Worm (Caenorhabditis elegans) whole organism, young adult: ENCODE data around the gene Y39E4A.1.

Source experiments
- B0035.1 ChIP-seq: sonication (generic microtip); optimal IDR thresholded peaks from 2 replicates; lab custom pipeline; 2016; ENCODE audit warnings: missing genetic modification characterization, mild to moderate bottlenecking, missing compliant biosample characterization, missing genotype, missing genetic modification reagents
- C17E4.6 ChIP-seq: fragments of 200-800 bp; sonication (Bioruptor generic); IDR thresholded peaks from 2 replicates; pipeline ENCODE4 v1.3.6; 2022; ENCODE audit warnings: missing genetic modification reagents, missing genetic modification characterization, missing compliant biosample characterization
- F10E7.11 ChIP-seq: sonication (generic microtip); optimal IDR thresholded peaks from 2 replicates; lab custom pipeline; 2017; ENCODE audit warnings: mild to moderate bottlenecking, missing genetic modification characterization, moderate library complexity, missing compliant biosample characterization
- F22D6.2 ChIP-seq: sonication (generic microtip); optimal IDR thresholded peaks from 2 replicates; lab custom pipeline; 2016; ENCODE audit warnings: mild to moderate bottlenecking, missing genetic modification characterization, missing compliant biosample characterization
- F57A8.1 ChIP-seq: fragments of 200-800 bp; sonication (Bioruptor generic); optimal IDR thresholded peaks from 2 replicates; lab custom pipeline; 2018; ENCODE audit warnings: mild to moderate bottlenecking, missing genetic modification characterization, moderate library complexity, missing compliant biosample characterization
- K11D2.4 ChIP-seq: fragments of 200-800 bp; sonication (Bioruptor generic); IDR thresholded peaks from 2 replicates; pipeline ENCODE4 v1.3.6; 2022; ENCODE audit warnings: missing genetic modification reagents, missing genetic modification characterization, missing compliant biosample characterization
- T26A5.8 ChIP-seq: sonication (generic microtip); optimal IDR thresholded peaks from 2 replicates; lab custom pipeline; 2016; ENCODE audit warnings: missing genetic modification characterization, missing compliant biosample characterization
- Y56A3A.18 ChIP-seq: fragments of 200-800 bp; sonication (Bioruptor generic); IDR thresholded peaks from 2 replicates; pipeline ENCODE4 v1.3.6; 2022; ENCODE audit warnings: missing genetic modification reagents, missing genetic modification characterization, missing compliant biosample characterization
- Y95B8A.8 ChIP-seq: fragments of 200-800 bp; sonication (Bioruptor generic); IDR thresholded peaks from 2 replicates; pipeline ENCODE4 v1.3.6; 2022; ENCODE audit warnings: missing genetic modification reagents, missing genetic modification characterization, missing compliant biosample characterization
- akir-1 ChIP-seq: fragments of 200-800 bp; sonication (Bioruptor generic); optimal IDR thresholded peaks from 2 replicates; lab custom pipeline; 2018; ENCODE audit warnings: mild to moderate bottlenecking, missing genetic modification characterization, moderate library complexity, missing compliant biosample characterization
- ama-1 ChIP-seq, 3 experiments: fragments of 150-350 bp in 1 of 3; sonication (generic microtip) in 2 of 3; optimal IDR thresholded peaks; 2 replicates each; lab custom pipeline; 2014 to 2018; ENCODE audit warnings: missing biosample characterization in 2 of 3, missing genetic modification characterization in 2 of 3, missing genetic modification reagents in 2 of 3
- atf-7 ChIP-seq: sonication (generic microtip); optimal IDR thresholded peaks from 2 replicates; lab custom pipeline; 2017; ENCODE audit warnings: mild to moderate bottlenecking, missing genetic modification characterization, missing compliant biosample characterization
- bed-1 ChIP-seq: fragments of 200-800 bp; sonication (Bioruptor generic); IDR thresholded peaks from 2 replicates; pipeline ENCODE4 v1.3.6; 2022; ENCODE audit warnings: missing genetic modification reagents, missing genetic modification characterization, missing compliant biosample characterization
- ccch-3 ChIP-seq: fragments of 200-800 bp; sonication (Bioruptor generic); optimal IDR thresholded peaks from 2 replicates; lab custom pipeline; 2018; ENCODE audit warnings: mild to moderate bottlenecking, missing genetic modification characterization, missing compliant biosample characterization
- cebp-1 ChIP-seq, 2 experiments: fragments of 200-800 bp in 1 of 2; sonication (Bioruptor generic) in 1 of 2; sonication (generic microtip) in 1 of 2; IDR thresholded peaks in 1 of 2; optimal IDR thresholded peaks in 1 of 2; 2 replicates each; pipeline versions ENCODE4 v1.3.6 to Lab custom; 2017 to 2022; ENCODE audit warnings: missing compliant biosample characterization in 2 of 2, missing genetic modification characterization in 2 of 2, mild to moderate bottlenecking in 1 of 2, missing genetic modification reagents in 1 of 2, moderate library complexity in 1 of 2
- cebp-2 ChIP-seq: fragments of 200-800 bp; sonication (Bioruptor generic); IDR thresholded peaks from 2 replicates; pipeline ENCODE4 v1.3.6; 2022; ENCODE audit warnings: missing genetic modification characterization, missing compliant biosample characterization
- ceh-100 ChIP-seq: fragments of 200-800 bp; sonication (Bioruptor generic); IDR thresholded peaks from 2 replicates; pipeline ENCODE4 v1.3.6; 2022; ENCODE audit warnings: missing genetic modification reagents, missing genetic modification characterization, missing compliant biosample characterization
- ceh-27 ChIP-seq: fragments of 200-800 bp; sonication (Bioruptor generic); optimal IDR thresholded peaks from 2 replicates; lab custom pipeline; 2018; ENCODE audit warnings: mild to moderate bottlenecking, missing genetic modification characterization, moderate library complexity, missing compliant biosample characterization
- ceh-40 ChIP-seq: fragments of 200-800 bp; sonication (Bioruptor generic); IDR thresholded peaks from 2 replicates; pipeline ENCODE4 v1.3.6; 2022; ENCODE audit warnings: missing genetic modification characterization, missing compliant biosample characterization
- ceh-58 ChIP-seq: fragments of 200-800 bp; sonication (Bioruptor generic); IDR thresholded peaks from 2 replicates; pipeline ENCODE4 v1.3.6; 2022; ENCODE audit warnings: missing genetic modification characterization, missing compliant biosample characterization
- ceh-79 ChIP-seq: sonication (generic microtip); optimal IDR thresholded peaks from 2 replicates; lab custom pipeline; 2017; ENCODE audit warnings: mild to moderate bottlenecking, missing genetic modification characterization, missing compliant biosample characterization
- chd-7 ChIP-seq: sonication (generic microtip); optimal IDR thresholded peaks from 2 replicates; lab custom pipeline; 2016; ENCODE audit warnings: mild to moderate bottlenecking, missing genetic modification characterization, moderate library complexity, missing compliant biosample characterization
- dox-1 ChIP-seq: fragments of 200-800 bp; sonication (Bioruptor generic); IDR thresholded peaks from 2 replicates; pipeline ENCODE4 v1.3.6; 2022; ENCODE audit warnings: missing genetic modification reagents, missing genetic modification characterization, missing compliant biosample characterization
- egl-18 ChIP-seq: fragments of 200-800 bp; sonication (Bioruptor generic); IDR thresholded peaks from 2 replicates; pipeline ENCODE4 v1.3.6; 2022; ENCODE audit warnings: missing genetic modification reagents, missing genetic modification characterization, missing compliant biosample characterization
- fkh-3 ChIP-seq: sonication (generic microtip); optimal IDR thresholded peaks from 2 replicates; lab custom pipeline; 2016; ENCODE audit warnings: mild to moderate bottlenecking, missing genetic modification characterization, missing compliant biosample characterization
- gei-17 ChIP-seq: fragments of 200-800 bp; sonication (Bioruptor generic); optimal IDR thresholded peaks from 2 replicates; lab custom pipeline; 2018; ENCODE audit warnings: mild to moderate bottlenecking, missing genetic modification characterization, missing compliant biosample characterization
- lin-40 ChIP-seq: sonication (generic microtip); optimal IDR thresholded peaks from 2 replicates; lab custom pipeline; 2016; ENCODE audit warnings: missing genetic modification characterization, mild to moderate bottlenecking, missing compliant biosample characterization, missing genotype, missing genetic modification reagents
- lir-1 ChIP-seq: fragments of 200-800 bp; sonication (Bioruptor generic); conservative IDR thresholded peaks from 2 replicates; pipeline ENCODE4 v1.3.6; 2022; ENCODE audit warnings: missing genetic modification reagents, missing genetic modification characterization, missing compliant biosample characterization
- lsy-27 ChIP-seq: sonication (generic microtip); optimal IDR thresholded peaks from 2 replicates; lab custom pipeline; 2017; ENCODE audit warnings: missing genetic modification characterization, mild to moderate bottlenecking, missing compliant biosample characterization, antibody characterized with exemption, missing genotype, borderline replicate concordance; ENCODE audit not compliant: insufficient read depth
- madf-6 ChIP-seq: fragments of 200-800 bp; sonication (Bioruptor generic); IDR thresholded peaks from 2 replicates; pipeline ENCODE4 v1.3.6; 2022; ENCODE audit warnings: missing genetic modification reagents, missing genetic modification characterization, missing compliant biosample characterization
- madf-8 ChIP-seq: fragments of 200-800 bp; sonication (Bioruptor generic); conservative IDR thresholded peaks from 2 replicates; pipeline ENCODE4 v1.3.6; 2022; ENCODE audit warnings: missing genetic modification reagents, missing genetic modification characterization, missing compliant biosample characterization
- mcd-1 ChIP-seq: fragments of 200-800 bp; sonication (Bioruptor generic); IDR thresholded peaks from 2 replicates; pipeline ENCODE4 v1.3.6; 2022; ENCODE audit warnings: missing genetic modification reagents, missing genetic modification characterization, missing compliant biosample characterization
- mel-28 ChIP-seq: sonication (generic microtip); optimal IDR thresholded peaks from 2 replicates; lab custom pipeline; 2016; ENCODE audit warnings: borderline replicate concordance, mild to moderate bottlenecking, missing genetic modification characterization, missing compliant biosample characterization
- mes-4 ChIP-seq: sonication (generic microtip); optimal IDR thresholded peaks from 2 replicates; lab custom pipeline; 2016; ENCODE audit warnings: missing genotype, missing genetic modification characterization, missing compliant biosample characterization
- nfyb-1 ChIP-seq: fragments of 200-800 bp; sonication (Bioruptor generic); IDR thresholded peaks from 2 replicates; pipeline ENCODE4 v1.3.6; 2022; ENCODE audit warnings: missing genetic modification reagents, missing genetic modification characterization, missing compliant biosample characterization
- nhr-27 ChIP-seq: fragments of 200-800 bp; sonication (Bioruptor generic); optimal IDR thresholded peaks from 2 replicates; lab custom pipeline; 2018; ENCODE audit warnings: mild to moderate bottlenecking, missing genetic modification characterization, moderate library complexity, missing compliant biosample characterization
- nhr-90 ChIP-seq: sonication (generic microtip); optimal IDR thresholded peaks from 2 replicates; lab custom pipeline; 2016; ENCODE audit warnings: missing genotype, mild to moderate bottlenecking, missing genetic modification characterization, missing compliant biosample characterization
- pha-4 ChIP-seq: fragments of 150-350 bp; sonication (generic microtip); optimal IDR thresholded peaks from 2 replicates; lab custom pipeline; 2014; ENCODE audit warnings: missing biosample characterization, missing genetic modification reagents, missing genetic modification characterization
- sea-2 ChIP-seq: fragments of 200-800 bp; sonication (Bioruptor generic); IDR thresholded peaks from 2 replicates; pipeline ENCODE4 v1.3.6; 2022; ENCODE audit warnings: missing genetic modification characterization, missing compliant biosample characterization
- snpc-1.1 ChIP-seq: sonication (generic microtip); optimal IDR thresholded peaks from 2 replicates; lab custom pipeline; 2017; ENCODE audit warnings: missing genetic modification characterization, mild to moderate bottlenecking, missing compliant biosample characterization, antibody characterized with exemption, moderate library complexity, missing genotype, missing genetic modification reagents; ENCODE audit not compliant: insufficient read depth
- snpc-3.4 ChIP-seq: sonication (generic microtip); optimal IDR thresholded peaks from 2 replicates; lab custom pipeline; 2017; ENCODE audit warnings: missing genetic modification characterization, mild to moderate bottlenecking, missing compliant biosample characterization, antibody characterized with exemption, moderate library complexity, missing genotype, missing genetic modification reagents
- sptf-2 ChIP-seq: fragments of 200-800 bp; sonication (Bioruptor generic); optimal IDR thresholded peaks from 2 replicates; lab custom pipeline; 2018; ENCODE audit warnings: mild to moderate bottlenecking, missing genetic modification characterization, missing compliant biosample characterization
- tbx-9 ChIP-seq: sonication (generic microtip); optimal IDR thresholded peaks from 2 replicates; lab custom pipeline; 2016; ENCODE audit warnings: borderline replicate concordance, missing genetic modification characterization, inconsistent platforms, missing compliant biosample characterization
- unc-130 ChIP-seq: sonication (generic microtip); optimal IDR thresholded peaks from 2 replicates; lab custom pipeline; 2016; ENCODE audit warnings: missing genetic modification reagents, missing genetic modification characterization, missing compliant biosample characterization
- zfh-2 ChIP-seq: fragments of 200-800 bp; sonication (Bioruptor generic); conservative IDR thresholded peaks from 2 replicates; pipeline ENCODE4 v1.3.6; 2022; ENCODE audit warnings: missing genetic modification reagents, missing genetic modification characterization, missing compliant biosample characterization
- ztf-18 ChIP-seq: sonication (generic microtip); optimal IDR thresholded peaks from 2 replicates; lab custom pipeline; 2016; ENCODE audit warnings: missing genotype, mild to moderate bottlenecking, missing genetic modification characterization, missing compliant biosample characterization
- ztf-25 ChIP-seq: fragments of 200-800 bp; sonication (Bioruptor generic); IDR thresholded peaks from 2 replicates; pipeline ENCODE4 v1.3.6; 2022; ENCODE audit warnings: missing genetic modification reagents, missing genetic modification characterization, missing compliant biosample characterization
- ztf-3 ChIP-seq: fragments of 200-800 bp; sonication (Bioruptor generic); optimal IDR thresholded peaks from 2 replicates; lab custom pipeline; 2018; ENCODE audit warnings: mild to moderate bottlenecking, missing genetic modification characterization, missing compliant biosample characterization

The Y39E4A.1 gene

ce11 chrIII:12967437-12968043 lies 16.3 kb downstream of the Y39E4A.1 start (continued):
- TF ChIP-seq snpc-1.1 (no peak), mel-28 (tag; lab: Kevin White, UChicago) (no peak), cebp-2 (GFP tag; lab: Robert Waterston, UW) (no peak), lsy-27 (tag; lab: Kevin White, UChicago) (no peak), ceh-27 (no peak), nhr-27 (tag; lab: Kevin White, UChicago) (no peak), ztf-25 (GFP tag; lab: Robert Waterston, UW) (no peak), ztf-3 (no peak), sea-2 (GFP tag; lab: Robert Waterston, UW) (no peak), ccch-3 (GFP tag; lab: Kevin White, UChicago) (no peak), F57A8.1 (no peak), gei-17 (GFP tag; lab: Kevin White, UChicago) (no peak), pha-4 (tag; lab: Kevin White, UChicago) (no peak), lir-1 (no peak), lin-40 (tag; lab: Kevin White, UChicago) (no peak), ztf-18 (tag; lab: Kevin White, UChicago) (no peak), bed-1 (no peak), fkh-3 (tag; lab: Kevin White, UChicago) (no peak), ama-1 (optimal IDR thresholded peaks at IDR 0.05; lab: Kevin White, UChicago) (no peak), ama-1 (GFP tag; optimal IDR thresholded peaks at IDR 0.05; lab: Kevin White, UChicago) (no peak), T26A5.8 (tag; lab: Kevin White, UChicago) (no peak), madf-8 (GFP tag; lab: Robert Waterston, UW) (peak; percentile 58), ceh-58 (GFP tag; lab: Robert Waterston, UW) (no peak), B0035.1 (tag; lab: Kevin White, UChicago) (no peak), nhr-90 (no peak), akir-1 (GFP tag; lab: Kevin White, UChicago) (no peak), nfyb-1 (GFP tag; lab: Robert Waterston, UW) (no peak), ceh-79 (tag; lab: Kevin White, UChicago) (no peak), K11D2.4 (no peak), F22D6.2 (tag; lab: Kevin White, UChicago) (no peak), mcd-1 (GFP tag; lab: Robert Waterston, UW) (no peak), cebp-1 (GFP tag; IDR thresholded peaks at IDR 0.05; lab: Robert Waterston, UW) (no peak), cebp-1 (tag; optimal IDR thresholded peaks at IDR 0.05; lab: Kevin White, UChicago) (no peak), tbx-9 (tag; lab: Kevin White, UChicago) (no peak), zfh-2 (GFP tag; lab: Robert Waterston, UW) (no peak), ceh-100 (no peak), dox-1 (no peak), unc-130 (no peak), ceh-40 (GFP tag; lab: Robert Waterston, UW) (no peak), Y56A3A.18 (GFP tag; lab: Robert Waterston, UW) (no peak), F10E7.11 (no peak), sptf-2 (GFP tag; lab: Kevin White, UChicago) (no peak), mes-4 (tag; lab: Kevin White, UChicago) (no peak), atf-7 (no peak), Y95B8A.8 (GFP tag; lab: Robert Waterston, UW) (no peak), snpc-3.4 (tag; lab: Kevin White, UChicago) (no peak), C17E4.6 (GFP tag; lab: Robert Waterston, UW) (no peak), chd-7 (tag; lab: Kevin White, UChicago) (no peak), egl-18 (no peak), madf-6 (GFP tag; lab: Robert Waterston, UW) (peak; percentile 67; the same call in 1 of the 2 replicates)
